Worm (Caenorhabditis elegans): ENCODE measurements around the gene F46F3.3.
A peak's percentile ranks its signal among the peaks of the same experiment; 100 is the strongest.

Gene F46F3.3

ce11 chrV:11653095-11653494 lies 14.2 kb upstream of the F46F3.3 start:
- TF ChIP-seq ceh-16 (tag; optimal IDR thresholded peaks at IDR 0.05), result no peak
- no peak for TF ChIP-seq tbx-2 (tag; optimal IDR thresholded peaks at IDR 0.05)
- no peak for TF ChIP-seq egl-27 (tag; optimal IDR thresholded peaks at IDR 0.05)
- no peak for TF ChIP-seq nfya-1 (tag; optimal IDR thresholded peaks at IDR 0.05; ENCODE audit: insufficient read depth)
- no peak for TF ChIP-seq elt-1 (tag; optimal IDR thresholded peaks at IDR 0.05)
- no peak for TF ChIP-seq skn-1 (tag; optimal IDR thresholded peaks at IDR 0.05)
- no peak for TF ChIP-seq pqm-1 (tag; optimal IDR thresholded peaks at IDR 0.05)
- no peak for TF ChIP-seq ceh-28 (tag; optimal IDR thresholded peaks at IDR 0.05)
- TF ChIP-seq jun-1 (tag; optimal IDR thresholded peaks at IDR 0.05), result no peak
- no peak for TF ChIP-seq nhr-237 (tag; optimal IDR thresholded peaks at IDR 0.05)
- no peak for TF ChIP-seq ama-1 (optimal IDR thresholded peaks at IDR 0.05)
- no peak for TF ChIP-seq nhr-28 (tag; optimal IDR thresholded peaks at IDR 0.05)
- TF ChIP-seq nhr-77 (tag; optimal IDR thresholded peaks at IDR 0.05), result no peak
- no peak for TF ChIP-seq nhr-76 (tag; optimal IDR thresholded peaks at IDR 0.05)
- TF ChIP-seq lin-15B (tag; optimal IDR thresholded peaks at IDR 0.05), result no peak
- no peak for TF ChIP-seq daf-12 (tag; optimal IDR thresholded peaks at IDR 0.05)
- no peak for TF ChIP-seq pha-4 (tag; optimal IDR thresholded peaks at IDR 0.05)
- TF ChIP-seq elt-3 (tag; optimal IDR thresholded peaks at IDR 0.05), result no peak
- TF ChIP-seq mml-1 (tag; optimal IDR thresholded peaks at IDR 0.05), result no peak

ce11 chrV:11656469-11656868 lies 10.8 kb upstream of the F46F3.3 start:
- no peak for TF ChIP-seq R02D3.7 (tag; optimal IDR thresholded peaks at IDR 0.05)
- TF ChIP-seq pqm-1 (tag; optimal IDR thresholded peaks at IDR 0.05), result no peak
- TF ChIP-seq mml-1 (tag; optimal IDR thresholded peaks at IDR 0.05), result no peak
- TF ChIP-seq nfya-1 (tag; optimal IDR thresholded peaks at IDR 0.05; ENCODE audit: insufficient read depth), result no peak

- TF ChIP-seq unc-39 (tag; optimal IDR thresholded peaks at IDR 0.05) (no peak), nhr-43 (tag; optimal IDR thresholded peaks at IDR 0.05; ENCODE audit: poor library complexity, severe bottlenecking) (no peak), nhr-76 (tag; optimal IDR thresholded peaks at IDR 0.05) (no peak), fkh-2 (tag; optimal IDR thresholded peaks at IDR 0.05) (no peak), eor-1 (tag; optimal IDR thresholded peaks at IDR 0.05) (no peak), snpc-4 (tag; optimal IDR thresholded peaks at IDR 0.05) (no peak), daf-12 (tag; optimal IDR thresholded peaks at IDR 0.05) (no peak), unc-62 (GFP tag; optimal IDR thresholded peaks at IDR 0.05) (no peak), ceh-16 (tag; optimal IDR thresholded peaks at IDR 0.05) (no peak)
These were observed 6.7 kb upstream of the F46F3.3 start for ce11 chrV:11660566-11660965.

ce11 chrV:11664875-11665384 lies 2.3 kb upstream of the F46F3.3 start, which contains the start of gene ceh-27:
TSS of gene ceh-27 (minus strand) at chrV:11665102.
- TF ChIP-seq fos-1 (tag; optimal IDR thresholded peaks at IDR 0.05), result no peak
- TF ChIP-seq nfya-1 (tag; optimal IDR thresholded peaks at IDR 0.05; ENCODE audit: insufficient read depth), result peak; percentile 76
- TF ChIP-seq fkh-10 (GFP tag; optimal IDR thresholded peaks at IDR 0.05), result peak; percentile 19

ce11 chrV:11672497-11672896 lies 5.2 kb downstream of the F46F3.3 start, which contains the start of gene lgc-44:
TSS of gene lgc-44 (minus strand) at chrV:11672597.
- peak; percentile 14 for TF ChIP-seq ceh-28 (tag; optimal IDR thresholded peaks at IDR 0.05)
- no peak for TF ChIP-seq ama-1 (optimal IDR thresholded peaks at IDR 0.05)

- TF ChIP-seq nhr-23 (tag; optimal IDR thresholded peaks at IDR 0.05), result peak; percentile 23
- peak; percentile 36 for TF ChIP-seq nhr-25 (tag; optimal IDR thresholded peaks at IDR 0.05)
- TF ChIP-seq pqm-1 (tag; optimal IDR thresholded peaks at IDR 0.05), result peak; percentile 1
- TF ChIP-seq nhr-67 (tag; optimal IDR thresholded peaks at IDR 0.05), result no peak
These were observed 6.6 kb downstream of the F46F3.3 start for ce11 chrV:11673746-11674365.
